Worm (Caenorhabditis elegans) whole organism, L4/young adult: ENCODE data around the gene math-49.
"Not testable (repeated sequence)": the region's sequence is repeated elsewhere in the genome, so short reads cannot be mapped to it uniquely, and the experiment has no call there.

Experiments
- W03F9.2 ChIP-seq: fragments of 150-350 bp; optimal IDR thresholded peaks from 2 replicates; lab custom pipeline; 2014; ENCODE audit warnings: missing biosample characterization, missing genetic modification characterization
- dao-5 ChIP-seq: sonication (generic microtip); optimal IDR thresholded peaks from 2 replicates; lab custom pipeline; 2016; ENCODE audit warnings: missing genotype, missing genetic modification characterization, moderate library complexity, missing compliant biosample characterization
- him-1 ChIP-seq: sonication (generic microtip); optimal IDR thresholded peaks from 2 replicates; lab custom pipeline; 2016; ENCODE audit warnings: missing genotype, missing genetic modification reagents, missing genetic modification characterization, missing compliant biosample characterization

- TF ChIP-seq him-1, dao-5, W03F9.2 (tag; lab: Kevin White, UChicago): not testable (repeated sequence)
Observed at ce11 chrII:1998561-1998960, 43.1 kb upstream of the math-49 start, which contains the start of gene math-19.
